Fruit fly (Drosophila melanogaster) whole organism: ENCODE measurements around the gene Ugt305A1.

Experiments used
- CG8478 ChIP-seq: fragments of >200 bp; optimal IDR thresholded peaks from 2 replicates; lab custom pipeline; 2018; ENCODE audit warnings: inconsistent platforms
- Dll ChIP-seq: fragments of >200 bp; optimal IDR thresholded peaks from 2 replicates; lab custom pipeline; 2017
- EcR ChIP-seq, 2 experiments: fragments of >200 bp; optimal IDR thresholded peaks; 2 replicates each; lab custom pipeline; 2017; ENCODE audit warnings: missing biosample characterization in 2 of 2, missing genetic modification characterization in 2 of 2, missing genetic modification reagents in 2 of 2
- pan ChIP-seq: fragments of >200 bp; optimal IDR thresholded peaks from 2 replicates; lab custom pipeline; 2017
- psq ChIP-seq: fragments of >200 bp; optimal IDR thresholded peaks from 2 replicates; lab custom pipeline; 2017
- usp ChIP-seq: fragments of >200 bp; optimal IDR thresholded peaks from 2 replicates; lab custom pipeline; 2017; ENCODE audit warnings: missing biosample characterization, missing genetic modification characterization, mixed read lengths

dm6 chr3L:4031762-4032161 is 27.8 kb upstream of the Ugt305A1 start, which contains the start of the genes Gr64d and Gr64e:
- TF ChIP-seq usp (GFP tag; lab: Kevin White, UChicago) (no peak), EcR (GFP tag; optimal IDR thresholded peaks at IDR 0.05; lab: Kevin White, UChicago) (no peak), psq (lab: Kevin White, UChicago) (no peak), CG8478 (lab: Kevin White, UChicago) (no peak), pan (lab: Kevin White, UChicago) (no peak), Dll (lab: Kevin White, UChicago) (no peak)
